Worm (Caenorhabditis elegans): ENCODE measurements around the gene dmsr-6.

DNA sequence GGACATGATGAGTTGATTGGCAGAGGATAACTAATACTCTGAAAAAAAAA is 38.8 kb downstream of the dmsr-6 start, which contains the start of gene cysl-2:
- TF ChIP-seq aly-1 (tag; optimal IDR thresholded peaks at IDR 0.05) (no peak), ama-1 (optimal IDR thresholded peaks at IDR 0.05) (no peak), tbx-37 (GFP tag; conservative IDR thresholded peaks at IDR 0.05) (no peak), sea-1 (GFP tag; conservative IDR thresholded peaks at IDR 0.05) (no peak), scrt-1 (GFP tag; IDR thresholded peaks at IDR 0.05) (no peak)

Data from whole organism, early embryonic.